Fruit fly (Drosophila melanogaster) S2 (cell line): Measurements from ENCODE around the gene CG15739.

Experiments
- CG8478 ChIP-seq: fragments of >200 bp; optimal IDR thresholded peaks from 2 replicates; lab custom pipeline; 2018
- CTCF ChIP-seq, 2 experiments: fragments of >200 bp; optimal IDR thresholded peaks; 2 replicates each; lab custom pipeline; 2018

DNA sequence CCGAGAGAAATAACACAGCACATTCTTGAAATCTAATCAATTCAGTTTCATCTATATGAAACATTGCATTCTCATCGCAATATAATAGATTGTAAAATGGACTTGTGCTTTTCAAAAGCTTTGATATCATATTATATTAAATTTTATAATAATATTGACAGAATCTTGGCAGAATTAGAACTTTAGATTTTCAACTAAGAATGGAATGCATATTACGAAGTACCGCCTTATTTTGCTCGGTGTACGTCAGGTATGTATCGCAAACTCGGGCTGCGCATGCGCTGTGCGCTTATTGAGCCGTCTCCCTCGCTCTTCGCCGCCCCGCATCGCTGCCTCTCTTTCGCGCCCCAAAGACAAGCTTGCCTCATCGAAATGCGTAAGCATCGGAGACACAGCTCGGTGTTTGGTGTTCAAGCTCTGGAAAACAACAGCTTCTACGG is 42.1 kb downstream of the CG15739 start:
- no peak for TF ChIP-seq CTCF (optimal IDR thresholded peaks at IDR 0.05; lab: Kevin White, UChicago)
- no peak for TF ChIP-seq CG8478 (lab: Kevin White, UChicago)
